Fruit fly (Drosophila melanogaster) whole organism, pupa: Measurements from ENCODE around the gene Cp36.

Source experiments
- CG13204 ChIP-seq: fragments of 200-800 bp; sonication (Bioruptor generic); optimal IDR thresholded peaks from 2 replicates; lab custom pipeline; 2018; ENCODE audit warnings: missing biosample characterization, mild to moderate bottlenecking, missing genetic modification characterization, moderate library complexity
- CG14655 ChIP-seq: fragments of 200-800 bp; sonication (Bioruptor generic); optimal IDR thresholded peaks from 3 replicates; lab custom pipeline; 2017; ENCODE audit warnings: mild to moderate bottlenecking, missing biosample characterization, missing genetic modification reagents, missing genetic modification characterization
- CG32121 ChIP-seq: fragments of 200-800 bp; sonication (Bioruptor generic); IDR thresholded peaks from 2 replicates; pipeline ENCODE4 v1.3.6; 2022; ENCODE audit warnings: missing biosample characterization, missing genetic modification characterization
- CG34367 ChIP-seq: fragments of 200-800 bp; sonication (Bioruptor generic); optimal IDR thresholded peaks from 2 replicates; lab custom pipeline; 2018; ENCODE audit warnings: missing biosample characterization, mild to moderate bottlenecking, missing genetic modification characterization
- CG4496 ChIP-seq: fragments of 200-800 bp; sonication (Bioruptor generic); IDR thresholded peaks from 3 replicates; pipeline ENCODE4 v1.3.6; 2022; ENCODE audit warnings: missing biosample characterization, missing genetic modification characterization
- EcR ChIP-seq: fragments of 200-800 bp; sonication (Bioruptor generic); optimal IDR thresholded peaks from 3 replicates; lab custom pipeline; 2019; ENCODE audit warnings: missing biosample characterization, missing genetic modification characterization, mild to moderate bottlenecking, moderate library complexity, missing genetic modification reagents
- Pif1A ChIP-seq: fragments of 200-800 bp; sonication (Bioruptor generic); optimal IDR thresholded peaks from 3 replicates; lab custom pipeline; 2016; ENCODE audit warnings: missing biosample characterization, missing genetic modification characterization
- Pif1B ChIP-seq: fragments of 200-800 bp; sonication (Bioruptor generic); optimal IDR thresholded peaks from 3 replicates; lab custom pipeline; 2016; ENCODE audit warnings: missing biosample characterization, missing genetic modification characterization
- fd96Ca ChIP-seq: fragments of 200-800 bp; sonication (Bioruptor generic); IDR thresholded peaks from 3 replicates; pipeline ENCODE4 v1.3.6; 2022; ENCODE audit warnings: missing biosample characterization, missing genetic modification characterization

DNA sequence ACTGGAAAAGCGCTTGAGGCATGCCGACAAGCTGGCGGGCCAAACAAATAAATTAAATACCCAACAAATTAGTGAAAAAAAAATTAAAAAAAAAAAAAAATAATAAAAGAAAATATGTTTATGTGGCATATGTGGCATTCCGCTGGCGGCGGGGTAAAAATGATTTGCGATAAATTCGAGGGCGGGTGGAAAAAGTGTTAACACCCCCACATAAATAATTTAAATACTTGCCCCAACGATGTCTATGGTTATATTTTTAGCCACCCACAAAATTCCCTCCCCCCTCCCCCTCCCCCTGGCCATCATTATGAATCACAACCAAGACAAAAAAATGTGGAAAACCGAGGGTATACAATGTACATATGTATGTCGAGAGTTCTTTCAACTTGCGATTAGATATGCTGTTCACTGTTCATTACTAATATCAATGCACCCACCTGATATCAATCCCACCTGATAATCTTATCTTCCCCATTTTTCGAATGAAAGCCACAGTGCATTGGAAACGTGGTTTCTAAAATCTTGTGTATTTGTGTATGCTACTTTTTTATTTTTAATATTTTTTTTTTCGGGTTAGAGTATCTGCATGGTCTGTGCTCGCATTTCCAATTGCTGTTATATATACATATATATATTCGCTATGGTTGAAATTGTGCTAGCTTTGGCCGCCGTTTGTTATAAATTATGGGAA, 28.8 kb upstream of the Cp36 start:
- no peak for TF ChIP-seq CG13204
- TF ChIP-seq Pif1B (GFP tag; lab: Kevin White, UChicago), result no peak
- no peak for TF ChIP-seq CG4496 (GFP tag; lab: Robert Waterston, UW)
- no peak for TF ChIP-seq CG32121 (GFP tag; lab: Robert Waterston, UW)
- no peak for TF ChIP-seq CG34367 (tag; lab: Kevin White, UChicago)
- no peak for TF ChIP-seq fd96Ca (GFP tag; lab: Robert Waterston, UW)
- TF ChIP-seq Pif1A, result no peak
- TF ChIP-seq EcR (GFP tag; lab: Kevin White, UChicago), result no peak
- no peak for TF ChIP-seq CG14655 (GFP tag; lab: Kevin White, UChicago)
